Worm (Caenorhabditis elegans) whole organism, dauer: Measurements from ENCODE around the gene col-138.
"Not testable (repeated sequence)": the region's sequence is repeated elsewhere in the genome, so short reads cannot be mapped to it uniquely, and the experiment has no call there.

Source experiments
- unc-62 ChIP-seq: sonication (generic microtip); optimal IDR thresholded peaks from 2 replicates; lab custom pipeline; 2017; ENCODE audit warnings: missing biosample characterization, missing genetic modification reagents, missing genetic modification characterization

col-138 gene

DNA sequence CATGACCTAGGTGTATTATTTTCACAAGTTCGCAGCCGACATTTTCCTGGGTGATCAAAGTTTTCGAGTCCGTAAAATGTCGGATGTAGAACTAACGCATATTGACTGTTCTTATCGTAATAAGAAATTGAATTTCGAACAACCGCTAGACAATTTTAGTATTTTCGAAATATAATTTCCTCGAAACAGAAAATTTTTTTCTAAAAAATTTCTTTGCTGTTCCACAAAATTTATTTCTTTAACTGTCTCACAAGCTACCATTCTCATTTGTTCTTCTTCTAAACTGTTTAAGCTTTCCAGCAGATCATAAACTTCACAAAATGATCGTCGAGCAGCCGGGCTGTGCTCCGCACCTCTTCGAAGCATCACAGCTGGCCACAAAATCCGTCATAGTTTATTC is 7.4 kb downstream of the col-138 start, which contains the start of gene C52D10.3:
TSS of gene C52D10.3 (plus strand) at position 301 of the 400 bp plus-strand sequence.
- no peak for TF ChIP-seq unc-62

DNA sequence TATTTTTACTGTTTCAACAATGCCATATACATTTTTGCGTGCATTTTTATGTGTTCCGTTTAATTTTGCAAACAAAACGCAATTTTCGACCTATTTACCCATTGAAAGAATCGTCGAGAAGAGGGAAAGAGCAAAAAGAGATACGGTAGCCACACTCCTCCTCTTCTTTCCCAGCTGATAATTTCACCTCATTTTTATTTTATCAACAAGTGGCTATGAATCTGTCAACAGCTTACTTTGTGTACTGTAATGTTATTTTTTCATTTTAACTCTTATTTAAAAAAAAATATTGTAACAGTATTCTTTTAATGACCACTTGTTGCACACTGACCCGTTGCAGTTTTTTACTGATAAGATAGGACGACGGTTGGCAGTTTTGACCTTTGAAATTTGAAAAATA is 8.5 kb downstream of the col-138 start:
- no peak for TF ChIP-seq unc-62

DNA sequence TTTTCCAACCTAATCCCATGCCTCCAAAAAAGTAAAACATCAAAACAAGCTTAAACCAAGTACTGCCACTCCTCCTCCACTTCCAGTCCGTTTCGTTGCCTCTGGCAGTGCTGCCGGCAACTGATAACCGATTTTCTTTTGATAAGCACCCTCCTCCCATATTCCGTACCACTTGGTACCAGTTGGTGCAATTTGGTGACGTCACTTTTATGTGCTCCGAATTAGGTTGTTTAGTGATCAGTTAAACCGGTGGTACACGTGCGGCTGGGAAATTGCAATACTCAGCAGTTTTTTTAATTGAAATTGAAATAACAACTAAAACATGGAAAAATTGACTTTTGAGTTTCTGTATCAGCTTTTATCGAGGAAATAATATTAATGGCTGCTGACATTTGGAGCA is 9.4 kb downstream of the col-138 start:
- no peak for TF ChIP-seq unc-62

DNA sequence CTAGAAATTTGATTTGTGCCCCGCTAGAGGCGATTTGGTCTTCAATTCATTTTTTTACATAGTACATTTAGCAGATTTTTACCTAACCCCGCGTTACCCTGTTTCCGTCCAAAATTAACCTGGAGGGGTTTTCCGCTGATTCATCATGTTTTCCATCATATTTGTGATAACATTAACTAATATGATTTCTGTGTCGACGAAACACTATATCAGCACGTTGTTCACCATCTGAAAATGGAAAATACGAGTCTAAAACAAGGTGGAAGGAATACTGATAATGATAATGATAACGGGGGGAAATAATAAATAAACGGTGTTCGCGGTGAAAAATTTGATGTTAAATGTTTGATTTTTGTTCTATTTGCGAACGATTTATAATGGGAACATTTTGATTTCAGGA is 11.8 kb downstream of the col-138 start:
- TF ChIP-seq unc-62, result no peak

DNA sequence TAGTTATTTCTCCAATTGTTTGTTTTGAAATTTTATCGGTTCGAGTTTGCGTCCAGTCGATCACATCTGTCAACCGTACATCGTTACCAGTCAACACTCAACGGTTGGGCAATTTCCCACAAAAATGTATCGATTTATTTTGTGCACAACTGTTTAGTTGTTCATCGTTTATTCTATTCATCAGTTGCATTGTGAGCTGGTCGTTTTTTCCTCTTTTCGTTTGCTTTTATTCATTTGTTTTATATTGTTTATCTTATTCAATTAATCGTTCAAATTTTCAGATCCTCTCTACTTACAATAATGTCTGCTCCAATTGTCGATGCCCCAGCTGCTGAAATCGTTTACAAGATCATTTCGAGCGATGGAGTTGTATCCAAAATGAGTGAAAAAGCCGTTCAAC is 16.6 kb downstream of the col-138 start, which contains the start of gene skr-12:
TSS of gene skr-12 (plus strand) at position 301 of the 400 bp plus-strand sequence.
- no peak for TF ChIP-seq unc-62

DNA sequence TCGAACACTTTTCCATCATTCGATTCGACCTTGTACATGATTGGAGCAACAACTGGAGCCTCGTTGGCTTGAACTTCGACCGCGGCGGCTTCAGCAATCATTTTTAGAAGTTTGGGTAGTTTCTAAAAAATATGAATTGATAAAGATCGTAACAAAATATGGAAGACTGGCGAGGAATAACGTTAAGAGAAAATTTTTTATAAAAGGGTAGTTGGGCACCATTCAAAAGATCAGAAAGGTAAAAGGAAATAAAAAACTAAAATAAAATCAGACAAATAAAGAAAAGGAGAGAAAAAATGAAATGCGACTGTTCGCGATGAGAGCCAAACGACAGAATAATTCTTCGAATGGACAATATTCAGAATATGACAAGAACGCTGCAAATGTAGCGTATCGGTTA is 17.8 kb downstream of the col-138 start, which contains the start of gene skr-8:
TSS of gene skr-8 (minus strand) at position 101 of the 400 bp plus-strand sequence.
- TF ChIP-seq unc-62, result not testable (repeated sequence)

DNA sequence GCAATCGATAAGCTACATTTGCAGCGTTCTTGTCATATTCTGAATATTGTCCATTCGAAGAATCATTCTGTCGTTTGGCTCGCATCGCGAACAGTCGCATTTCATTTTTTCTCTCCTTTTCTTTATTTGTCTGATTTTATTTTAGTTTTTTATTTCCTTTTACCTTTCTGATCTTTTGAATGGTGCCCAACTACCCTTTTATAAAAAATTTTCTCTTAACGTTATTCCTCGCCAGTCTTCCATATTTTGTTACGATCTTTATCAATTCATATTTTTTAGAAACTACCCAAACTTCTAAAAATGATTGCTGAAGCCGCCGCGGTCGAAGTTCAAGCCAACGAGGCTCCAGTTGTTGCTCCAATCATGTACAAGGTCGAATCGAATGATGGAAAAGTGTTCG is 20.3 kb downstream of the col-138 start, which contains the start of gene skr-9:
TSS of gene skr-9 (plus strand) at position 301 of the 400 bp plus-strand sequence.
- TF ChIP-seq unc-62, result not testable (repeated sequence)

DNA sequence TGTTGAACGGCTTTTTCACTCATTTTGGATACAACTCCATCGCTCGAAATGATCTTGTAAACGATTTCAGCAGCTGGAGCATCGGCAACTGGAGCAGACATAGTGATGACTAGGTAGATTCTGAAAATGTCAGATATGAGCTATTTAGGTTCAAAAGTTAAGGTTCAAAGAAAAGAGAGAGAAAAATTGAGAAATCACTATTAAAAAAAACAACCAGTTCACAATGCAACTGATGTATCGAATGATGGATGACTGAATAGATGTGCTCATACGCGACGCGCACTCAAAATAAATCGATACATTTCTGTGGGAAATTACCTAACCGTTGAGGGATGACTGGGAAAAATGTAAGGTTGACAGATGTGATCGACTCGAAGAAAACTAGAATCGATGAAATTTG is 21.0 kb downstream of the col-138 start, which contains the start of gene skr-13:
TSS of gene skr-13 (minus strand) at position 101 of the 400 bp plus-strand sequence.
- TF ChIP-seq unc-62, result no peak

DNA sequence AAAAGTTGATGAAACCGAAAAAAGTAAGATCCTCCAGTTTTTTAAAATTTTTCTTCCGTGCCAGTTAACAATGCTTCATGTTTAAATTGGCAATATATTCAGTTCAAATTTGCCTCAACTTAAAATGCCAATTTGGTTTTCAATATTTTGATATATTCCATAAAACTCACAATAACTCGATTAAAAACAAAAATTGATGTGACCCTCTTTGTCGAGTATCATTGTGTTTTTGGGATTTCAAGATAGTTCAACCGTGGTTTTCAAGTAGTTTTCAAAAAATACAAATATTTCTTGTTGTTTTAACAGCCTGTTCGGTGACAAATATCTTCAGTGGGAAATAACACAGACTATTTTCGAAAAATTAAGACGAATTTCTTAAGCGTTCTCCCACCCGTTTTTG is 30.5 kb downstream of the col-138 start:
- no peak for TF ChIP-seq unc-62

DNA sequence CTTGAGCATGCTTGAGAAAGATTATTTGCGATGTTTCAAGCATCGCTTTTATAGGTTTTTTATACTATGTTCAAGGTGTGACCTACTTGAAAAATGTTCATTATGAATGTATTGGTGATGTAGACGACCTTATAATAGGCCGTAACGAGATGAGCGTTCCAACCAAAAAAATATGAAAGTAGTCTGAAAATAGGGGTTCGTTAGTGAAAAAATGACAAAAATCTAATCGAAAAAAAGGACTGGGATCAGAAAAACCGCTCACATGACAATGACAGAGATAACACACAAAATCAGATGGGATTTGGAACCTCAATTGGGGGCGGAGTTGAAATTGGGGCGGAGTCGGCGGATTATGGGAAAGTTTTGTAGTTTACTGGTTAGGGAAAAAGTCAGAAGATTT is 32.7 kb downstream of the col-138 start, which contains the start of gene Y116A8C.40:
TSS of gene Y116A8C.40 (minus strand) at position 101 of the 400 bp plus-strand sequence.
- no peak for TF ChIP-seq unc-62

DNA sequence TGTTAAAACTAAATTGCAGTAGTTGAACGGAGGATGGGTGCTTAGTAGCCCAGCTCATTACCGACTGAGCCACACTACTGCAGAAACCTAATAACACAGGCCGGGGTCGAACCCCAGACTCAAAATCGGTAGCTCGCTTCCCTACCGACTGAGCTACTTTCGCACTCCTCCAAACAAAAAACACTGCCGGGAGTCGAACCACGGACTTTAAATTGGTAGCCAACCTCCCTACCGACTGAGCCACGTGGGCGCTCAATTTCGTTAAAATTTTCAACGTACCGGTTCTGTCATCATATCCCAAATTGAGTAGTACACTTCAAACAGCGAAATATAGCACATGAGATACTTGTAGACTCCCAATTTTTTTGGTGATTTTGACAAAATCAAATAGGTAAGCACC is 33.1 kb downstream of the col-138 start:
- TF ChIP-seq unc-62, result no peak
